Worm (Caenorhabditis elegans): ENCODE results near the gene acs-6.

The acs-6 gene

DNA sequence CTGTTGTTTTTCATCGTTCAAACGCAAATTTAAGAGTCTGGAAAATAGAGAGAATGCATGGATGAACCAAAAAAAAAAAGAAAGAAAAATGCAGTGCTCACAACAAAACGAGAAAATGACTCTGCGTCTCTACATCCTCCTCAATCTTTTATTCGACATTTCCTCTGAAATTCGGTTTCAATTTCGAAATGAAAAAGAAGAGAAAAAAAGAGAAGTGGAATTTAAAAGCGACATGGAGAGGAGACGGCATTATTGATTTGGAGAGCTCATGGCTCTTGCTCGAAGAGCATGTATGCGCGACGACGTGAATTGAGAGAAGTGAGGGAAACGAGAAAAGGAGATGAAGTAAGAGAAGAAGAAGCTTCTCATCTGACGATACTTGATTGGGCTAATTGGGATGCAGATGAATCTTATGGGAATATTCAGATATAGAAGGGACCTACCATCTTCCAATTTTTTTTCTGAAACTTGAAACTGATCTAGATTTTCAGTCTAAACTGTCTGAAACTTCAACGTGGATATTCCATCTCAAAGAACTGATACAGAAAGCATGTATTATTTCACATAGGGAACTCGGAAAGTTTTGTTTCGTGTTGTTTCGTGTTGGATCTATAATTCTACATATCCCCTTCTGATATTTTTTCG, 49.3 kb downstream of the acs-6 start:
- peak; percentile 21 for TF ChIP-seq F10E7.11 (tag; optimal IDR thresholded peaks at IDR 0.05)
- no peak for TF ChIP-seq hmg-20 (GFP tag; IDR thresholded peaks at IDR 0.05)
- no peak for TF ChIP-seq ceh-79 (tag; optimal IDR thresholded peaks at IDR 0.05)
- no peak for TF ChIP-seq mcd-1 (GFP tag; IDR thresholded peaks at IDR 0.05)

DNA sequence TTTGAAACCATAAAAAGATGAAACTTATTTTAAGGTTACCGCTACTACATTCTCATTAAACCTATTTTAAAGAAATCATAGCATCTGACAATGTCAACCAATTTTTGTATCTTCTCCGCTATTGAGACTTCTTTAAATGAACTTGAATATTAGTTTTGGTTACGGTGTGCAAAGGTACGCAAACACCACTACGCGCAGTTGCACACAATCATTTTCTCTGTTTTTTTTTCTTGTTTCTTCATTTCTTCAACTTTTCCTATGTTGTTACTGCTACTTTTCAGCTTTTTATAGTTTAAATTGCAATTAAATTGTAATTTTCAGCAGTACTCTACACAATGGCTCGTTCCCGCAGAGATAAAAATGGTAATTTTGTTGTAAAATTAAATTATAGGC, 49.8 kb downstream of the acs-6 start, which contains the start of gene F10E7.5:
F10E7.5 (plus strand) TSS at position 322 of the 393 bp plus-strand sequence.
- TF ChIP-seq attf-3 (GFP tag; conservative IDR thresholded peaks at IDR 0.05) = peak; percentile 65
- peak; percentile 23 for TF ChIP-seq F23B12.7 (tag; optimal IDR thresholded peaks at IDR 0.05; ENCODE audit: insufficient read depth)
- peak; percentile 74 for TF ChIP-seq lsl-1 (GFP tag; optimal IDR thresholded peaks at IDR 0.05)
- TF ChIP-seq him-1 (tag; optimal IDR thresholded peaks at IDR 0.05) = peak; percentile 23
- peak in 1 of 3 experiments; percentile 50 for TF ChIP-seq lin-35 (GFP tag; optimal IDR thresholded peaks at IDR 0.05)
- TF ChIP-seq ccch-3 (GFP tag; optimal IDR thresholded peaks at IDR 0.05) = no peak
- no peak for TF ChIP-seq D2030.7 (GFP tag; IDR thresholded peaks at IDR 0.05)

DNA sequence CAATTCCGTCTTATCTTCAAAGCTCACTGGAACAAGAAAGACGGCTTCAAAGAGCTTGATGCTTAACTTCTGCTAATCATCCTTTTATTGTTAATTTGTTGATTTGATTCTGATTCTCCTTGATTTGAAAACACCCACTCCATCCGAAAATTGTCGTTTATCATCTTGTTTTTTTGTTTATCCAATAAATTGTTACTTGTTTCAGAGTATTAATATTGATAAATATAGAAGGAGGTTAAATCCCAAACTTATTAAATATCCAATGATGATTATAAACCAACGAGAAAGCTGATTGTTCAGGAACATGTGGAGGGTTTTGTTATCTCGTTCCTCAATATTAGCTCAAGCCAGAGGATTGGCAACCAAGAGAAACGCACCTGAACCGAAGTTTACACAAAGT, 51.0 kb downstream of the acs-6 start, which contains the start of gene F10E7.6:
F10E7.6 (plus strand) TSS at position 301 of the 400 bp plus-strand sequence.
- TF ChIP-seq Y67H2A.10 (GFP tag; conservative IDR thresholded peaks at IDR 0.05) (no peak), ets-4 (GFP tag; optimal IDR thresholded peaks at IDR 0.05) (no peak), zfh-2 (GFP tag; conservative IDR thresholded peaks at IDR 0.05) (no peak), dpl-1 (GFP tag; optimal IDR thresholded peaks at IDR 0.05) (no peak), egrh-3 (GFP tag; IDR thresholded peaks at IDR 0.05) (no peak), F10E7.11 (tag; optimal IDR thresholded peaks at IDR 0.05) (no peak), madf-8 (GFP tag; conservative IDR thresholded peaks at IDR 0.05) (no peak), ekl-4 (GFP tag; IDR thresholded peaks at IDR 0.05) (no peak), chd-7 (tag; optimal IDR thresholded peaks at IDR 0.05) (no peak), nfyb-1 (GFP tag; IDR thresholded peaks at IDR 0.05) (no peak), tlf-1 (GFP tag; optimal IDR thresholded peaks at IDR 0.05) (no peak), unc-62 (GFP tag; optimal IDR thresholded peaks at IDR 0.05) (no peak), xnd-1 (tag; optimal IDR thresholded peaks at IDR 0.05) (no peak), zim-3 (tag; optimal IDR thresholded peaks at IDR 0.05) (no peak), Y53F4B.3 (GFP tag; IDR thresholded peaks at IDR 0.05) (no peak), B0019.2 (GFP tag; conservative IDR thresholded peaks at IDR 0.05) (no peak)
